Worm (Caenorhabditis elegans) whole organism, L4/young adult: Measurements from ENCODE around the gene pap-3.

Experiments used
- W03F9.2 ChIP-seq: fragments of 150-350 bp; optimal IDR thresholded peaks from 2 replicates; lab custom pipeline; 2014; ENCODE audit warnings: missing biosample characterization, missing genetic modification characterization
- him-1 ChIP-seq: sonication (generic microtip); optimal IDR thresholded peaks from 2 replicates; lab custom pipeline; 2016; ENCODE audit warnings: missing genotype, missing genetic modification reagents, missing genetic modification characterization, missing compliant biosample characterization

DNA sequence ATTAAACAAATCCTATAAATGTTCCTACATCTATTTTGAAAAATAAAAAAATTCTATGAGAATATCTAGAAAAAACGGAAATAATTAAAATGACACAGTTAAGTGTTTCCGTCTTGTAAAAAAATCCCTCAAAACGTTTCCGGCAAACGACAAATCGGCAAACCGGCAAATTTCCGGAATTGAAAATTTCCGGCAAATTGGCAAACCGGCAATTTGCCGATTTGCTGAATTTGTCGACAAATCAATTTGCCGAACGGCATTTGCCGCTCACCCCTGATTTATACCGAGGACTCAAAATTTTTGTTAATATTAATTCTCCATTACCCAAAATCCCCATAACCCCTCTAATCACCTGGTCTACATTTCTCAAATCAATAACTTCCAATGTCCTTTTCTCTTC is 36.7 kb upstream of the pap-3 start:
- TF ChIP-seq W03F9.2 (tag; lab: Kevin White, UChicago) (no peak), him-1 (tag; lab: Kevin White, UChicago) (no peak)
